Worm (Caenorhabditis elegans): ENCODE data around the gene ets-8.

DNA sequence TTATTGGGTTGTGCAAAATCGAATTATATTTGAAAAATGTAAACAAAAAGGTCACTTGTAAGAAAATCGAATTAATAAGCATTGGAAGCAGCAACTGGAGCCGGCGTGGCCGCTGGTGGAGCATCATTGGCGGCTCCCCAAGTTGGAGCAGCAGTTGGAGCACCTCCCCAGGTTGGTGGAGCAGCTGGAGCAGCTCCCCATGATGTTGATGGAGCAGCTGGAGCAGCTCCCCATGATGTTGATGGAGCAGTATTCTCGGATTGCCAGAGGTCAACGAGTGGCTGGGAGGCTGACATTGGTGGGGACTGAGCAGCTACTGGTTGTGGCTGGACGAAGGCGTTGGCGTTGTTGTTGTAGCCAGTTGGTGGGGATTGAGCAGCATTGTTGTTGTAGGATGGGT lies 38.8 kb downstream of the ets-8 start:
- TF ChIP-seq hlh-30 (tag; optimal IDR thresholded peaks at IDR 0.05; ENCODE audit: insufficient read depth) (no peak), fkh-10 (GFP tag; optimal IDR thresholded peaks at IDR 0.05) (no peak), unc-86 (tag; optimal IDR thresholded peaks at IDR 0.05) (no peak), eyg-1 (tag; optimal IDR thresholded peaks at IDR 0.05) (no peak), ama-1 (optimal IDR thresholded peaks at IDR 0.05) (no peak), elt-4 (tag; optimal IDR thresholded peaks at IDR 0.05) (no peak), hlh-15 (tag; optimal IDR thresholded peaks at IDR 0.05) (no peak), madf-2 (tag; optimal IDR thresholded peaks at IDR 0.05) (no peak), ceh-6 (GFP tag; optimal IDR thresholded peaks at IDR 0.05) (no peak), pqm-1 (tag; optimal IDR thresholded peaks at IDR 0.05) (no peak), syd-9 (tag; optimal IDR thresholded peaks at IDR 0.05) (no peak)

Data from whole organism, late embryonic.